Worm (Caenorhabditis elegans): ENCODE results near the gene metl-1.

Gene metl-1

ce11 chrII:11424032-11424431, 49.3 kb downstream of the metl-1 start:
- TF ChIP-seq mab-5 (tag; optimal IDR thresholded peaks at IDR 0.05): no peak
